Worm (Caenorhabditis elegans): ENCODE results near the gene H03G16.6.

Gene H03G16.6

ce11 chrX:15084395-15084794 lies 31.9 kb downstream of the H03G16.6 start, which contains the start of gene F09B12.5:
F09B12.5 (plus strand) TSS chrX:15084695.
- TF ChIP-seq nhr-47 (tag; optimal IDR thresholded peaks at IDR 0.05), result no peak
- TF ChIP-seq F16B12.6 (tag; optimal IDR thresholded peaks at IDR 0.05), result no peak
- TF ChIP-seq hpl-2 (GFP tag; optimal IDR thresholded peaks at IDR 0.05), result no peak
- TF ChIP-seq hlh-17 (GFP tag; optimal IDR thresholded peaks at IDR 0.05; ENCODE audit: borderline replicate concordance), result no peak

DNA sequence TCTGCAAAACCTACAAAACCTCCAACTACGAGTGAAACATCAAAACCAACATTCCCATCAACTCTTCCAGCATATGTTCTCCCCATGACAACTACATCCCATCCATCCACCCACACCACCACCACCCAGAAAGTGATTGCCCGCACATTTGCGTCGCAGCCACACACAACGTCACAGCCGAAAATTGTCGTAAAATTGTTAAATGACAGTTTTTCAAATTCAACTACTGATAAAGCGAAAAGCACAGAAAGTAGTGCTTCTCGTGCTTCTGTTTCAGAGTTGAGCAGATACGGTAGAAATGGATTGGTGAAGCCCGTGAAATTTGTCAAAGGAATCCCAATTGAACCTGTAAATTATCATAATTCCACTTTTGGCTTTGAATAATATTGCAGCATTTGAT lies 35.3 kb downstream of the H03G16.6 start:
- TF ChIP-seq sox-4 (tag; optimal IDR thresholded peaks at IDR 0.05) (no peak), vab-15 (tag; optimal IDR thresholded peaks at IDR 0.05) (no peak), efl-1 (optimal IDR thresholded peaks at IDR 0.05) (no peak), efl-1 (GFP tag; optimal IDR thresholded peaks at IDR 0.05 in 1 of 2) (no peak), C16A3.4 (tag; optimal IDR thresholded peaks at IDR 0.05) (no peak), nhr-12 (tag; optimal IDR thresholded peaks at IDR 0.05) (no peak), nhr-237 (tag; optimal IDR thresholded peaks at IDR 0.05) (no peak), elt-3 (tag; optimal IDR thresholded peaks at IDR 0.05) (no peak), nhr-28 (tag; optimal IDR thresholded peaks at IDR 0.05) (no peak), sptf-1 (tag; optimal IDR thresholded peaks at IDR 0.05) (no peak), F16B12.6 (tag; optimal IDR thresholded peaks at IDR 0.05) (no peak), lin-39 (tag; optimal IDR thresholded peaks at IDR 0.05) (no peak), egl-27 (tag; optimal IDR thresholded peaks at IDR 0.05) (no peak), ztf-4 (tag; optimal IDR thresholded peaks at IDR 0.05) (no peak), lin-13 (GFP tag; optimal IDR thresholded peaks at IDR 0.05) (no peak), unc-62 (GFP tag; optimal IDR thresholded peaks at IDR 0.05) (no peak), ama-1 (optimal IDR thresholded peaks at IDR 0.05) (no peak)

DNA sequence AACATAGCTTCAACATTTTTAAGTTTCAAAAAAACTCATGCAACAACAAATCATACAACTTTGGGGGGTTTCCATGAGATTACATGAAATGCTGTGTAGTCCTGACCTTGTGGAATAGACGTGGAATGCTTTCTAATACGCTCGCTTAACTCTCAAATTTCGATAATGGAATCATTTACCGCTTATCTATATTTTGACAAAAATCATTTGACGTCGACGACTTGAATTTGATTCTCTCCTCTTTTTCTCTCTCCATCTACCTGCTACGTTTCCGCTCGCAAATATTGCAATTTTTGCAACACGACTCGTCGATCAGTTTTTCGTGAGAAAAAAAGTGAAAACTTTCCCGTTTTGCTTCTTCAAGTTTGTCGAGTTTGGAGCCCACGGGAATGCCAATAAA lies 36.6 kb downstream of the H03G16.6 start, which contains the start of gene flr-4:
Gene flr-4 (plus strand): TSS at position 275 of the 400 bp plus-strand sequence.
- TF ChIP-seq lin-35 (GFP tag; optimal IDR thresholded peaks at IDR 0.05) (peak in 1 of 2 experiments; percentile 16), hpl-2 (GFP tag; optimal IDR thresholded peaks at IDR 0.05) (no peak), fkh-4 (tag; optimal IDR thresholded peaks at IDR 0.05; ENCODE audit: borderline replicate concordance) (no peak), lin-13 (GFP tag; optimal IDR thresholded peaks at IDR 0.05) (no peak), pag-3 (tag; optimal IDR thresholded peaks at IDR 0.05; ENCODE audit: borderline replicate concordance, insufficient read depth) (no peak), egl-27 (tag; optimal IDR thresholded peaks at IDR 0.05) (no peak), nhr-12 (tag; optimal IDR thresholded peaks at IDR 0.05) (no peak), tlp-1 (tag; optimal IDR thresholded peaks at IDR 0.05) (no peak), elt-2 (tag; optimal IDR thresholded peaks at IDR 0.05) (peak; percentile 45)

ce11 chrX:15092775-15093386 lies 40.4 kb downstream of the H03G16.6 start:
- TF ChIP-seq nhr-47 (tag; optimal IDR thresholded peaks at IDR 0.05) (no peak), ceh-8 (GFP tag; optimal IDR thresholded peaks at IDR 0.05) (no peak), lin-35 (GFP tag; optimal IDR thresholded peaks at IDR 0.05) (no peak), unc-30 (tag; optimal IDR thresholded peaks at IDR 0.05) (no peak), snpc-4 (tag; optimal IDR thresholded peaks at IDR 0.05) (peak; percentile 74), blmp-1 (tag; optimal IDR thresholded peaks at IDR 0.05) (no peak), C04F5.9 (tag; optimal IDR thresholded peaks at IDR 0.05) (no peak), efl-1 (optimal IDR thresholded peaks at IDR 0.05) (no peak), efl-1 (GFP tag; optimal IDR thresholded peaks at IDR 0.05 in 1 of 2) (peak in 1 of 2 experiments; percentile 87), aly-2 (tag; optimal IDR thresholded peaks at IDR 0.05) (no peak), fkh-8 (tag; optimal IDR thresholded peaks at IDR 0.05) (no peak), fkh-4 (tag; optimal IDR thresholded peaks at IDR 0.05; ENCODE audit: borderline replicate concordance) (no peak)

DNA sequence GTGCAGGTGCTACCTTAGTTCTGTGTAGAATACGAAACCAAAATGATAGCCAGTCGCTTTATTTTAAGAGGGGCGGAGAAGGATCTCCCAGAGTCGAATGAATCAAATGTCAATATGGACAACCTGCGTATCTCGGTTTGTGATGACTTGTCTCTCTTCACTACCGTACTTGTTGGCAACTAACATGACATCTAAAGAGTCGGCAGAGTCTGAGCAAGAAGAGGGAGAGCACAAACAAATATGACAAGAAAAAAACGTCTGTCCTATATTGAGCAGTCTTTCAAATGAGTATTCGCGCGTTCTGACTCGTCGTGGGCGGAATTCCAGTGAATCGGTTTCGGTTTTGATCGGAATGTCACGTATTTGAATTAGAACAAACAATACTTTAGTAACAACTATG lies 42.5 kb downstream of the H03G16.6 start, which contains the start of gene F09B12.7:
Gene F09B12.7 (minus strand): TSS at position 101 of the 400 bp plus-strand sequence.
- no peak for TF ChIP-seq rnt-1 (tag; optimal IDR thresholded peaks at IDR 0.05)
- TF ChIP-seq ztf-11 (tag; optimal IDR thresholded peaks at IDR 0.05), result no peak

All from whole organism, L1 larva.